Worm (Caenorhabditis elegans) whole organism, L4/young adult: ENCODE measurements around the gene hlh-19.

Experiments used
- W03F9.2 ChIP-seq: fragments of 150-350 bp; optimal IDR thresholded peaks from 2 replicates; lab custom pipeline; 2014; ENCODE audit warnings: missing biosample characterization, missing genetic modification characterization
- dao-5 ChIP-seq: sonication (generic microtip); optimal IDR thresholded peaks from 2 replicates; lab custom pipeline; 2016; ENCODE audit warnings: missing genotype, missing genetic modification characterization, moderate library complexity, missing compliant biosample characterization
- him-1 ChIP-seq: sonication (generic microtip); optimal IDR thresholded peaks from 2 replicates; lab custom pipeline; 2016; ENCODE audit warnings: missing genotype, missing genetic modification reagents, missing genetic modification characterization, missing compliant biosample characterization

hlh-19 gene

DNA sequence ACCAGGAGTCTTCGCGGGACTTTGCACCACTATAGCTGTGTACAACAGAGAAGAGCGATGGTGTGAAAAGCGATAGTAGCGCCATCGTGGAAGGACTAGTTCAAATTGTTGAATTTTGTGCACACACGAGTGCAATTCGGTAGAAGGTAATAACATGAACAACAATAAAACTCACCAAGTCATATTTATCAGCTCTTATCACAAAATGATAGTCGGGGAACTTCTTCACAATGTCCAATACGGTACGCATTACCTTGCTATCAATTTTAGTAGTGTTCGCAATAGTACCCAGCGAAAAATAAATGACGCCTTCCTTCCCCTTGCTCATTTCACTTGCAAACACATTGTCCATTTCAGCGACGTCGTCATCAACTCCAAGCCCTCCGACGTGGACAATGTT, 29.4 kb downstream of the hlh-19 start:
- TF ChIP-seq dao-5 (tag; lab: Kevin White, UChicago) (no peak), him-1 (no peak)

ce11 chrX:524498-524897, 32.6 kb downstream of the hlh-19 start:
- TF ChIP-seq him-1 (no peak), dao-5 (tag; lab: Kevin White, UChicago) (no peak), W03F9.2 (tag; lab: Kevin White, UChicago) (no peak)

DNA sequence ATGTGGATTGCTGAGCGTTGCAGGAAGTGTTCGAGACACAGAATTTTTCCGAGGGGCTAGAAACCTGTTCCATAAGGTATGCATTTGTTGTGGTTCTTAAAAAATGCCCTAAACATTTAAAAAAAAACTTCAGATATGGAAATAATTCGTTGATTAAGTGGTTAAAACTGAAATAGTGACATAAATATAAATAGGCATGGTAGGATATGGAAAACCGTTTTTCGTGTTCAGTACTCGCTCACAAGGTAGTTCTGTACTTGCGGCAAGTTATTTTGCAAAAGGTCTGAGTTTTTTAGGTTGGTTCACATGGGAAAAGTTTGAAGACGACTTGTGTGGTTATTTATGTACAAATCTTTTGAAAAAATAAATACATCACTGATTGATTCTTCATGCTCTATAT, 36.2 kb downstream of the hlh-19 start, which contains the start of gene B0310.3:
Gene B0310.3 (minus strand): TSS at position 101 of the 400 bp plus-strand sequence.
- TF ChIP-seq dao-5 (tag; lab: Kevin White, UChicago) (no peak), W03F9.2 (tag; lab: Kevin White, UChicago) (no peak), him-1 (no peak)

ce11 chrX:514023-514422, 43.1 kb downstream of the hlh-19 start:
- TF ChIP-seq dao-5 (tag; lab: Kevin White, UChicago) (no peak), him-1 (no peak), W03F9.2 (tag; lab: Kevin White, UChicago) (no peak)

- TF ChIP-seq him-1 (no peak), W03F9.2 (tag; lab: Kevin White, UChicago) (no peak), dao-5 (tag; lab: Kevin White, UChicago) (no peak)
Measured at ce11 chrX:506848-507247, 50.2 kb downstream of the hlh-19 start, which contains the start of gene B0310.2. TSS of gene B0310.2 (minus strand) at chrX:506948.
